Worm (Caenorhabditis elegans) whole organism, L1 larva: ENCODE results near the gene swd-2.1.
A peak's percentile ranks its signal among the peaks of the same experiment; 100 is the strongest.

ENCODE experiments used
- C34B4.2 ChIP-seq: sonication (generic microtip); optimal IDR thresholded peaks from 2 replicates; lab custom pipeline; 2017; ENCODE audit warnings: mild to moderate bottlenecking, missing genetic modification characterization, missing compliant biosample characterization
- alr-1 ChIP-seq: fragments of 200-800 bp; sonication (Bioruptor generic); optimal IDR thresholded peaks from 2 replicates; lab custom pipeline; 2018; ENCODE audit warnings: borderline replicate concordance, mild to moderate bottlenecking, missing genetic modification characterization, missing compliant biosample characterization
- ama-1 ChIP-seq: fragments of 150-350 bp; optimal IDR thresholded peaks from 2 replicates; lab custom pipeline; 2014
- blmp-1 ChIP-seq: fragments of 150-350 bp; optimal IDR thresholded peaks from 2 replicates; lab custom pipeline; 2014; ENCODE audit warnings: missing biosample characterization, missing genetic modification characterization
- ceh-63 ChIP-seq: fragments of 200-800 bp; sonication (Bioruptor generic); optimal IDR thresholded peaks from 2 replicates; lab custom pipeline; 2018; ENCODE audit warnings: mild to moderate bottlenecking, missing genetic modification characterization, missing compliant biosample characterization
- ceh-88 ChIP-seq: fragments of 200-800 bp; sonication (Bioruptor generic); IDR thresholded peaks from 2 replicates; pipeline ENCODE4 v1.3.6; 2022; ENCODE audit warnings: missing genetic modification characterization, missing compliant biosample characterization
- ceh-90 ChIP-seq: sonication (generic microtip); optimal IDR thresholded peaks from 2 replicates; lab custom pipeline; 2016; ENCODE audit warnings: missing genetic modification characterization, missing compliant biosample characterization
- ces-1 ChIP-seq: fragments of 150-350 bp; optimal IDR thresholded peaks from 2 replicates; lab custom pipeline; 2014; ENCODE audit warnings: missing biosample characterization, missing genetic modification reagents, missing genetic modification characterization
- dpl-1 ChIP-seq, 3 experiments: fragments of 150-350 bp in 2 of 3; sonication (generic microtip) in 1 of 3; optimal IDR thresholded peaks; 2 replicates each; lab custom pipeline; 2014 to 2017; ENCODE audit warnings: missing biosample characterization in 3 of 3, missing genetic modification characterization in 3 of 3, missing genetic modification reagents in 3 of 3
- dsc-1 ChIP-seq: sonication (generic microtip); optimal IDR thresholded peaks from 2 replicates; lab custom pipeline; 2016; ENCODE audit warnings: mild to moderate bottlenecking, missing genetic modification characterization, missing compliant biosample characterization
- egl-27 ChIP-seq, 2 experiments: fragments of 150-350 bp in 1 of 2; sonication (generic microtip); optimal IDR thresholded peaks; 3 replicates each; lab custom pipeline; 2017 to 2018; ENCODE audit warnings: missing biosample characterization in 2 of 2, missing genetic modification characterization in 2 of 2, missing genetic modification reagents in 2 of 2
- elt-2 ChIP-seq: sonication (generic microtip); optimal IDR thresholded peaks from 2 replicates; lab custom pipeline; 2016; ENCODE audit warnings: missing genetic modification characterization, mild to moderate bottlenecking, inconsistent platforms, missing compliant biosample characterization, missing genetic modification reagents
- ets-5 ChIP-seq: fragments of 200-800 bp; sonication (Bioruptor generic); IDR thresholded peaks from 2 replicates; pipeline ENCODE4 v1.3.6; 2022; ENCODE audit warnings: missing genetic modification characterization, missing compliant biosample characterization
- fkh-10 ChIP-seq: sonication (generic microtip); optimal IDR thresholded peaks from 2 replicates; lab custom pipeline; 2017; ENCODE audit warnings: missing biosample characterization, missing genetic modification reagents, missing genetic modification characterization
- fkh-4 ChIP-seq: sonication (generic microtip); optimal IDR thresholded peaks from 2 replicates; lab custom pipeline; 2016; ENCODE audit warnings: missing compliant biosample characterization, missing genetic modification characterization, borderline replicate concordance
- fkh-8 ChIP-seq: sonication (generic microtip); optimal IDR thresholded peaks from 2 replicates; lab custom pipeline; 2016; ENCODE audit warnings: mild to moderate bottlenecking, missing genetic modification characterization, missing compliant biosample characterization
- hlh-17 ChIP-seq: fragments of 200-800 bp; sonication (Bioruptor generic); optimal IDR thresholded peaks from 2 replicates; lab custom pipeline; 2018; ENCODE audit warnings: missing genetic modification characterization, mild to moderate bottlenecking, missing compliant biosample characterization, moderate library complexity, borderline replicate concordance
- hlh-4 ChIP-seq: sonication (generic microtip); optimal IDR thresholded peaks from 2 replicates; lab custom pipeline; 2016; ENCODE audit warnings: mild to moderate bottlenecking, missing genetic modification characterization, missing compliant biosample characterization
- lin-13 ChIP-seq: fragments of 150-350 bp; optimal IDR thresholded peaks from 2 replicates; lab custom pipeline; 2014; ENCODE audit warnings: missing biosample characterization, missing genetic modification reagents, missing genetic modification characterization
- lin-14 ChIP-seq: fragments of 200-800 bp; sonication (Bioruptor generic); optimal IDR thresholded peaks from 2 replicates; lab custom pipeline; 2018; ENCODE audit warnings: mild to moderate bottlenecking, missing genetic modification characterization, moderate library complexity, missing compliant biosample characterization
- lin-15B ChIP-seq: fragments of 150-350 bp; sonication (generic microtip); optimal IDR thresholded peaks from 3 replicates; lab custom pipeline; 2014; ENCODE audit warnings: missing biosample characterization, missing genetic modification characterization
- lin-35 ChIP-seq, 2 experiments: fragments of 150-350 bp; optimal IDR thresholded peaks; 2 replicates each; lab custom pipeline; 2014; ENCODE audit warnings: missing biosample characterization in 2 of 2, missing genetic modification characterization in 2 of 2, missing genetic modification reagents in 2 of 2
- lsy-2 ChIP-seq, 2 experiments: fragments of 150-350 bp; optimal IDR thresholded peaks; 2 replicates each; lab custom pipeline; 2014; ENCODE audit warnings: missing biosample characterization in 2 of 2, missing genetic modification characterization in 2 of 2
- mdl-1 ChIP-seq, 2 experiments: fragments of 150-350 bp; optimal IDR thresholded peaks; 2 replicates each; lab custom pipeline; 2014 to 2017; ENCODE audit warnings: missing biosample characterization in 2 of 2, missing genetic modification characterization in 2 of 2, inconsistent platforms in 1 of 2
- mef-2 ChIP-seq: fragments of 150-350 bp; optimal IDR thresholded peaks from 2 replicates; lab custom pipeline; 2014; ENCODE audit warnings: missing biosample characterization, missing genetic modification characterization
- mep-1 ChIP-seq: fragments of 150-350 bp; optimal IDR thresholded peaks from 2 replicates; lab custom pipeline; 2014; ENCODE audit warnings: missing biosample characterization, missing genetic modification characterization
- nhr-12 ChIP-seq: sonication (generic microtip); optimal IDR thresholded peaks from 2 replicates; lab custom pipeline; 2017; ENCODE audit warnings: missing biosample characterization, missing genetic modification characterization
- nhr-19 ChIP-seq: fragments of 200-800 bp; sonication (Bioruptor generic); conservative IDR thresholded peaks from 2 replicates; pipeline ENCODE4 v1.3.6; 2022; ENCODE audit warnings: missing genetic modification characterization, missing compliant biosample characterization
- nhr-20 ChIP-seq: sonication (generic microtip); optimal IDR thresholded peaks from 2 replicates; lab custom pipeline; 2016; ENCODE audit warnings: mild to moderate bottlenecking, missing genetic modification characterization, missing compliant biosample characterization
- nhr-28 ChIP-seq: fragments of 150-350 bp; optimal IDR thresholded peaks from 2 replicates; lab custom pipeline; 2014; ENCODE audit warnings: missing biosample characterization, missing genetic modification characterization
- nhr-71 ChIP-seq: sonication (generic microtip); optimal IDR thresholded peaks from 2 replicates; lab custom pipeline; 2016; ENCODE audit warnings: mild to moderate bottlenecking, missing genetic modification characterization, moderate library complexity, missing compliant biosample characterization
- nhr-77 ChIP-seq: fragments of 150-350 bp; optimal IDR thresholded peaks from 2 replicates; lab custom pipeline; 2014; ENCODE audit warnings: missing biosample characterization, missing genetic modification characterization
- nhr-85 ChIP-seq: sonication (generic microtip); peaks from one replicate; lab custom pipeline; 2016; ENCODE audit warnings: missing genetic modification characterization, inconsistent platforms, missing compliant biosample characterization
- pax-3 ChIP-seq: fragments of 200-800 bp; sonication (Bioruptor generic); optimal IDR thresholded peaks from 2 replicates; lab custom pipeline; 2018; ENCODE audit warnings: mild to moderate bottlenecking, missing genetic modification characterization, moderate library complexity, missing compliant biosample characterization
- pqm-1 ChIP-seq: sonication (generic microtip); optimal IDR thresholded peaks from 3 replicates; lab custom pipeline; 2017; ENCODE audit warnings: missing biosample characterization, missing genetic modification characterization
- snu-23 ChIP-seq: sonication (generic microtip); optimal IDR thresholded peaks from 2 replicates; lab custom pipeline; 2016; ENCODE audit warnings: missing genetic modification characterization, missing compliant biosample characterization
- sptf-1 ChIP-seq: fragments of 150-350 bp; optimal IDR thresholded peaks from 2 replicates; lab custom pipeline; 2014; ENCODE audit warnings: missing biosample characterization, missing genetic modification characterization
- swsn-7 ChIP-seq: sonication (generic microtip); optimal IDR thresholded peaks from 2 replicates; lab custom pipeline; 2016; ENCODE audit warnings: missing genetic modification characterization, missing compliant biosample characterization
- tbx-2 ChIP-seq: sonication (generic microtip); optimal IDR thresholded peaks from 2 replicates; lab custom pipeline; 2016; ENCODE audit warnings: missing genetic modification characterization, missing compliant biosample characterization
- tlp-1 ChIP-seq: fragments of 150-350 bp; optimal IDR thresholded peaks from 2 replicates; lab custom pipeline; 2014; ENCODE audit warnings: missing biosample characterization, missing genetic modification characterization
- unc-130 ChIP-seq: fragments of 150-350 bp; optimal IDR thresholded peaks from 2 replicates; lab custom pipeline; 2017; ENCODE audit warnings: missing biosample characterization, missing genetic modification characterization, inconsistent platforms
- unc-98 ChIP-seq: fragments of 200-800 bp; sonication (Bioruptor generic); IDR thresholded peaks from 2 replicates; pipeline ENCODE4 v1.3.6; 2022; ENCODE audit warnings: missing genetic modification characterization, missing compliant biosample characterization
- vab-15 ChIP-seq: sonication (generic microtip); optimal IDR thresholded peaks from 2 replicates; lab custom pipeline; 2017; ENCODE audit warnings: missing genotype, mild to moderate bottlenecking, missing genetic modification characterization, missing compliant biosample characterization
- xbp-1 ChIP-seq: sonication (generic microtip); optimal IDR thresholded peaks from 2 replicates; lab custom pipeline; 2016; ENCODE audit warnings: missing genetic modification characterization, missing compliant biosample characterization
- zag-1 ChIP-seq: fragments of 150-350 bp; optimal IDR thresholded peaks from 2 replicates; lab custom pipeline; 2014; ENCODE audit warnings: missing biosample characterization, missing genetic modification characterization
- zip-4 ChIP-seq: fragments of 200-800 bp; sonication (Bioruptor generic); optimal IDR thresholded peaks from 2 replicates; lab custom pipeline; 2018; ENCODE audit warnings: mild to moderate bottlenecking, missing genetic modification characterization, moderate library complexity, missing compliant biosample characterization
- ztf-4 ChIP-seq: fragments of 150-350 bp; optimal IDR thresholded peaks from 2 replicates; lab custom pipeline; 2014; ENCODE audit warnings: missing biosample characterization, missing genetic modification characterization

The swd-2.1 gene

DNA sequence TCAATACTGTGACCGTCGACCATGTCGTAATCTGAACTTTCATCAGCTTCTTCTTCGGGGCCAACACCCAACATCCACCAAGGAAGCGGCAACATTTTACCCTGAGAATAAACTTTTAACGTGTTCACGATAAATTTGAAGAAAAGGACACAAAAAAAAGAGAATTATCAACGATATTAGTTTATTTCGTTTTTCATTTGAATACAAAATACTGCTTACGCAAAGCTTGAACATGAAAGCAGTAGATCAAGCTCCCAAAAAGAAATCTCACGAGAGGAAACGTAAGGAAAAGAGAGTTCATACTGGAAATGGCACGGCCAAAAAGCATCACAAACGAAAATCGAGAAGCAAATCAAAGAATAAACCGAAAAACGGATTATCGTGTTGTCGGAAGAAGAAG, 12.1 kb upstream of the swd-2.1 start, which contains the start of the genes C46A5.6 and C46A5.1:
Gene C46A5.6 (minus strand): TSS at position 101 of the 400 bp plus-strand sequence.
Gene C46A5.1 (plus strand): TSS at position 184 of the 400 bp plus-strand sequence.
- TF ChIP-seq ces-1 (no peak), mep-1 (tag; lab: Kevin White, UChicago) (no peak), ztf-4 (tag; lab: Kevin White, UChicago) (no peak), elt-2 (tag; lab: Kevin White, UChicago) (no peak), ceh-90 (tag; lab: Kevin White, UChicago) (no peak), egl-27 (tag; optimal IDR thresholded peaks at IDR 0.05; lab: Kevin White, UChicago) (no peak), pax-3 (tag; lab: Kevin White, UChicago) (no peak), sptf-1 (no peak), mef-2 (tag; lab: Kevin White, UChicago) (no peak), lin-13 (GFP tag; lab: Kevin White, UChicago) (no peak), snu-23 (GFP tag; lab: Kevin White, UChicago) (no peak), ceh-88 (no peak), nhr-19 (GFP tag; lab: Robert Waterston, UW) (no peak), zip-4 (no peak), ceh-63 (no peak)

DNA sequence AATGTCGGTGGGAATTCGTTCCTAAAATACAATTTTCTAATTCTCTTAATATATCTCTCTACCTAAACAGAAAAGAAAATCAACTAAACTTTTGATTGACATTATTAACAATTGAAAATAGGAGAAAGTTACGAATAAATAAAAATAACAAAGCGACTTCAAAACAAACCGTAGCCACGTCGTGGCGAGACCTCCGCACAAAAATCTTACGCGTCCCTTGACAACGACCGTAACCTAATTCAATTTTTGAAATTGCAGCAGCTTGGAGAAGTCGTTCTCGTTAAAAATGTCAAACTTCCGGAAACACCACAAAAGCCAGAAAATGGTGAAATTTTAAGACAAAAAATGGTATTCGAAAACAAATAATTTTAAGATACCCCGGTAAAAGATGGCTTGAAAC, 11.5 kb upstream of the swd-2.1 start:
- no peak for TF ChIP-seq fkh-10 (GFP tag; lab: Kevin White, UChicago)
- no peak for TF ChIP-seq ama-1 (lab: Kevin White, UChicago)
- no peak for TF ChIP-seq ces-1
- TF ChIP-seq mef-2 (tag; lab: Kevin White, UChicago): no peak
- TF ChIP-seq fkh-8: no peak
- TF ChIP-seq swsn-7 (tag; lab: Kevin White, UChicago): no peak
- TF ChIP-seq tlp-1 (tag; lab: Kevin White, UChicago): no peak
- no peak for TF ChIP-seq pqm-1
- no peak for TF ChIP-seq ets-5 (GFP tag; lab: Robert Waterston, UW)
- no peak for TF ChIP-seq nhr-71
- TF ChIP-seq vab-15: no peak
- no peak for TF ChIP-seq zip-4
- no peak for TF ChIP-seq lin-13 (GFP tag; lab: Kevin White, UChicago)
- no peak for TF ChIP-seq lsy-2 (tag; optimal IDR thresholded peaks at IDR 0.05; lab: Kevin White, UChicago)
- TF ChIP-seq hlh-4 (tag; lab: Kevin White, UChicago): no peak
- TF ChIP-seq zag-1 (tag; lab: Kevin White, UChicago): no peak
- no peak for TF ChIP-seq alr-1 (tag; lab: Kevin White, UChicago)

DNA sequence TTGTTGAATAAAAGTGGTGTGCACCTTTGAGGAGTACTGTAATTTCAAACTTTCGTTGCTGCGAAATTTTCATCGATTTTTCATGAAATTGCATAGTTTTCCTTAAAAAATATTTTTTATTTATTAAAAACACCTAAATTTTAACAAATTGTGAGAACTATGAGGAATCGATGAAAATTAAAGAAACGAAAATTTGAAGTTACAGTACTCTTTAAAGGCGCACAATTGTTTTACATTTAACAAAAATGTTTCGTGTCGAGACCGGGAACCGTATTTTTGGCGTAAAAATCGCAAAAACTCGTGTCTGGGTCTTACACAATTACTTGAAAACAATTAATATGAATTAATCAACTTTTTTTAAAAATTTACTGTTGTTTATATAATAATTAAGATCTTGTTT, 5.7 kb upstream of the swd-2.1 start, which contains the start of gene rdl-1:
Gene rdl-1 (minus strand): TSS at position 101 of the 400 bp plus-strand sequence.
- TF ChIP-seq tbx-2 (tag; lab: Kevin White, UChicago) (no peak), C34B4.2 (tag; lab: Kevin White, UChicago) (no peak), xbp-1 (tag; lab: Kevin White, UChicago) (no peak), unc-98 (GFP tag; lab: Robert Waterston, UW) (no peak), blmp-1 (tag; lab: Kevin White, UChicago) (no peak), lin-14 (GFP tag; lab: Kevin White, UChicago) (no peak)

DNA sequence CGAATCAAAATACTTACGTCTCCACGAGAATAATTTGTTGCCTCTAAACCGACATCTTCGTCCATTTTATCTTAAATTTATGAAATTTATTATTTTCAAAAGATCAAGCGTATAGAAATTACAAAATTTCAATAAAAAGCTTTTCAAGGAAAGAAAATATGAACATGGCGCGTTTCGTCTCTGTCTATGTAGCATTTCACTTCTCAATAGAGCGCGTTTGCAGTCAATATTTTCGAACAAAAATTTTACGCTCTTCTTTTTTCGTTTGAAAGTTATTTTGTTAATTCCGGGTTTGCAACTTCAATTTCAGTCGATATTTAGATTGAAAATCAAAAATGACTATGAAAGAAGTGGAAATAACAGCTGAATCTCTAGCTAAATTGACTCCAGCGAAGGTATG, 1.6 kb upstream of the swd-2.1 start, which contains the start of the genes hcf-1 and swd-2.2:
Gene hcf-1 (minus strand): TSS at position 70 of the 400 bp plus-strand sequence.
Gene swd-2.2 (plus strand): TSS at position 206 of the 400 bp plus-strand sequence.
- TF ChIP-seq nhr-85 (peak; percentile 40), snu-23 (GFP tag; lab: Kevin White, UChicago) (peak; percentile 29), nhr-71 (peak; percentile 26), nhr-12 (no peak), nhr-77 (peak; percentile 27), dsc-1 (tag; lab: Kevin White, UChicago) (no peak), nhr-20 (tag; lab: Kevin White, UChicago) (peak; percentile 3), mep-1 (tag; lab: Kevin White, UChicago) (peak; percentile 48), lsy-2 (tag; optimal IDR thresholded peaks at IDR 0.05; lab: Kevin White, UChicago) (peak; percentile 47 to 73), xbp-1 (tag; lab: Kevin White, UChicago) (peak; percentile 21), lin-35 (GFP tag; optimal IDR thresholded peaks at IDR 0.05; lab: Kevin White, UChicago) (peak; percentile 41 to 79), swsn-7 (tag; lab: Kevin White, UChicago) (no peak), nhr-28 (no peak), pax-3 (tag; lab: Kevin White, UChicago) (no peak), dpl-1 (GFP tag; optimal IDR thresholded peaks at IDR 0.05; lab: Kevin White, UChicago) (peak; percentile 41 to 77 (median 61)), fkh-4 (no peak), lin-15B (tag; lab: Kevin White, UChicago) (peak; percentile 39), blmp-1 (tag; lab: Kevin White, UChicago) (peak; percentile 63), unc-130 (no peak), hlh-17 (GFP tag; lab: Kevin White, UChicago) (no peak), mdl-1 (tag; optimal IDR thresholded peaks at IDR 0.05; lab: Kevin White, UChicago) (no peak), ets-5 (GFP tag; lab: Robert Waterston, UW) (no peak), C34B4.2 (tag; lab: Kevin White, UChicago) (no peak)
